Worm (Caenorhabditis elegans): ENCODE data around the gene cfz-2.

DNA sequence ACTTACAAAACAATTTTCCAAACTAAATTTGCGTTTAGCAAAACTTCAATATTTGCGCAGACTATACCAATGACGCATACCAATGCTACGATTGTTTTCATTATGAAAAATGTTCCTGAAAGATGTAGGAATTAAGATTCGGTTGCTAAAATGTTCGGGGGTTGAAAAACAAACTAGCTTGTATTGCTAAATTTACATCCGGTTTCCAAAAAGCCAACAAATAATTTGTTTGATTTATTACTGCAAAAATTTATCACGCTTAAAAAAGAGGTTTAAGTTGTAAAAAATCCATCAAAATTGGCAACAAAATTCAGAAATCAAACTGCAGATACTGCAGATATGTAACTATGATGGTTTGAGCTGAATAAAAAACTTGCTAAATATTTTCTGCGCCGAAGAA, 35.7 kb upstream of the cfz-2 start, which contains the start of gene srbc-30:
- no peak for TF ChIP-seq egl-5 (tag; optimal IDR thresholded peaks at IDR 0.05)
- no peak for TF ChIP-seq mdl-1 (tag; optimal IDR thresholded peaks at IDR 0.05)
- TF ChIP-seq aly-2 (tag; optimal IDR thresholded peaks at IDR 0.05), result no peak
- TF ChIP-seq unc-39 (tag; optimal IDR thresholded peaks at IDR 0.05), result no peak
- no peak for TF ChIP-seq snpc-4 (tag; optimal IDR thresholded peaks at IDR 0.05)
- TF ChIP-seq lin-39 (tag; optimal IDR thresholded peaks at IDR 0.05), result no peak
- no peak for TF ChIP-seq ama-1 (optimal IDR thresholded peaks at IDR 0.05)
- no peak for TF ChIP-seq ztf-4 (tag; optimal IDR thresholded peaks at IDR 0.05)
- no peak for TF ChIP-seq fkh-2 (tag; optimal IDR thresholded peaks at IDR 0.05)
- TF ChIP-seq skn-1 (tag; optimal IDR thresholded peaks at IDR 0.05), result no peak
- no peak for TF ChIP-seq lin-15B (tag; optimal IDR thresholded peaks at IDR 0.05)
- no peak for TF ChIP-seq nhr-237 (tag; optimal IDR thresholded peaks at IDR 0.05)
